Fruit fly (Drosophila melanogaster) whole organism, prepupa: Measurements from ENCODE around the gene CG32719.

Source experiments
- CG10669 ChIP-seq: fragments of 200-800 bp; sonication (Bioruptor generic); optimal IDR thresholded peaks from 3 replicates; lab custom pipeline; 2018; ENCODE audit warnings: missing biosample characterization, mild to moderate bottlenecking, missing genetic modification characterization, moderate library complexity
- CG11762 ChIP-seq: fragments of 200-800 bp; sonication (Bioruptor generic); optimal IDR thresholded peaks from 3 replicates; lab custom pipeline; 2016; ENCODE audit warnings: missing biosample characterization, missing genetic modification characterization; ENCODE audit not compliant: insufficient read depth
- CG11902 ChIP-seq: fragments of 200-800 bp; sonication (Bioruptor generic); optimal IDR thresholded peaks from 3 replicates; lab custom pipeline; 2016; ENCODE audit warnings: missing biosample characterization, missing genetic modification characterization
- CG16779 ChIP-seq: fragments of 200-800 bp; sonication (Bioruptor generic); optimal IDR thresholded peaks from 3 replicates; lab custom pipeline; 2017; ENCODE audit warnings: missing biosample characterization, mild to moderate bottlenecking, missing genetic modification characterization
- CG3032 ChIP-seq: fragments of 200-800 bp; optimal IDR thresholded peaks from 2 replicates; lab custom pipeline; 2019; ENCODE audit warnings: missing biosample characterization, mild to moderate bottlenecking, missing genetic modification characterization, moderate library complexity
- CG31627 ChIP-seq: fragments of 200-800 bp; sonication (Bioruptor generic); optimal IDR thresholded peaks from 3 replicates; lab custom pipeline; 2016; ENCODE audit warnings: missing biosample characterization, missing genetic modification characterization
- CG32006 ChIP-seq: fragments of 200-800 bp; sonication (Bioruptor generic); optimal IDR thresholded peaks from 3 replicates; lab custom pipeline; 2017; ENCODE audit warnings: missing biosample characterization, mild to moderate bottlenecking, missing genetic modification characterization
- CG3919 ChIP-seq: fragments of 200-800 bp; sonication (Bioruptor generic); optimal IDR thresholded peaks from 3 replicates; lab custom pipeline; 2016; ENCODE audit warnings: missing biosample characterization, missing genetic modification characterization
- CG4318 ChIP-seq: fragments of 200-800 bp; sonication (Bioruptor generic); optimal IDR thresholded peaks from 3 replicates; lab custom pipeline; 2017; ENCODE audit warnings: missing biosample characterization, mild to moderate bottlenecking, missing genetic modification characterization
- CG6163 ChIP-seq: fragments of 200-800 bp; sonication (Bioruptor generic); IDR thresholded peaks from 3 replicates; pipeline ENCODE4 v1.3.6; 2022; ENCODE audit warnings: missing biosample characterization, missing genetic modification characterization
- CG6276 ChIP-seq: fragments of 200-800 bp; sonication (Bioruptor generic); optimal IDR thresholded peaks from 2 replicates; lab custom pipeline; 2017; ENCODE audit warnings: missing biosample characterization, mild to moderate bottlenecking, missing genetic modification characterization
- CG6792 ChIP-seq: fragments of 200-800 bp; sonication (Bioruptor generic); optimal IDR thresholded peaks from 3 replicates; lab custom pipeline; 2016; ENCODE audit warnings: missing biosample characterization, missing genetic modification characterization
- CG6808 ChIP-seq: fragments of 200-800 bp; sonication (Bioruptor generic); optimal IDR thresholded peaks from 3 replicates; lab custom pipeline; 2017; ENCODE audit warnings: missing biosample characterization, missing genetic modification characterization, mild to moderate bottlenecking, moderate library complexity, missing genetic modification reagents
- CG6854 ChIP-seq: fragments of 200-800 bp; sonication (Bioruptor generic); optimal IDR thresholded peaks from 2 replicates; lab custom pipeline; 2017; ENCODE audit warnings: missing biosample characterization, mild to moderate bottlenecking, missing genetic modification characterization
- CG7368 ChIP-seq: fragments of 200-800 bp; sonication (Bioruptor generic); optimal IDR thresholded peaks from 3 replicates; lab custom pipeline; 2016; ENCODE audit warnings: missing biosample characterization, missing genetic modification characterization
- CG8632 ChIP-seq: fragments of 200-800 bp; sonication (Bioruptor generic); optimal IDR thresholded peaks from 3 replicates; lab custom pipeline; 2016; ENCODE audit warnings: missing biosample characterization, missing genetic modification characterization
- Eip78C ChIP-seq: fragments of 200-800 bp; sonication (Bioruptor generic); peaks from one replicate; lab custom pipeline; 2016; ENCODE audit warnings: missing biosample characterization, missing genetic modification characterization
- Eip93F ChIP-seq: fragments of 200-800 bp; sonication (Bioruptor generic); optimal IDR thresholded peaks from 2 replicates; lab custom pipeline; 2016; ENCODE audit warnings: missing biosample characterization, mild to moderate bottlenecking, missing genetic modification characterization
- Gug ChIP-seq: fragments of 200-800 bp; sonication (Bioruptor generic); IDR thresholded peaks from 2 replicates; pipeline ENCODE4 v1.3.6; 2022; ENCODE audit warnings: missing biosample characterization, missing genetic modification characterization
- Hr39 ChIP-seq: fragments of 200-800 bp; sonication (Bioruptor generic); optimal IDR thresholded peaks from 2 replicates; lab custom pipeline; 2016; ENCODE audit warnings: missing biosample characterization, missing genetic modification characterization
- Met ChIP-seq: fragments of 200-800 bp; sonication (Bioruptor generic); optimal IDR thresholded peaks from 3 replicates; lab custom pipeline; 2016; ENCODE audit warnings: missing biosample characterization, missing genetic modification characterization
- Smox ChIP-seq: fragments of 200-800 bp; sonication (Bioruptor generic); optimal IDR thresholded peaks from 3 replicates; lab custom pipeline; 2016; ENCODE audit warnings: missing biosample characterization, missing genetic modification characterization
- Sox102F ChIP-seq: fragments of 200-800 bp; sonication (Bioruptor generic); optimal IDR thresholded peaks from 2 replicates; lab custom pipeline; 2016; ENCODE audit warnings: missing biosample characterization, mild to moderate bottlenecking, missing genetic modification characterization
- acj6 ChIP-seq: fragments of 200-800 bp; sonication (Bioruptor generic); optimal IDR thresholded peaks from 3 replicates; lab custom pipeline; 2016; ENCODE audit warnings: missing biosample characterization, missing genetic modification characterization
- cyc ChIP-seq: fragments of 200-800 bp; sonication (Bioruptor generic); optimal IDR thresholded peaks from 3 replicates; lab custom pipeline; 2016; ENCODE audit warnings: missing biosample characterization, missing genetic modification characterization
- dsx ChIP-seq: fragments of 200-800 bp; optimal IDR thresholded peaks from 3 replicates; lab custom pipeline; 2019; ENCODE audit warnings: missing biosample characterization, mild to moderate bottlenecking, missing genetic modification characterization, moderate library complexity; ENCODE audit not compliant: poor library complexity, severe bottlenecking
- eg ChIP-seq: fragments of 200-800 bp; sonication (Bioruptor generic); IDR thresholded peaks from 3 replicates; pipeline ENCODE4 v1.3.6; 2022; ENCODE audit warnings: missing biosample characterization, missing genetic modification characterization
- esn ChIP-seq: fragments of 200-800 bp; sonication (Bioruptor generic); optimal IDR thresholded peaks from 2 replicates; lab custom pipeline; 2016; ENCODE audit warnings: missing biosample characterization, mild to moderate bottlenecking, missing genetic modification characterization, moderate library complexity
- fd59A ChIP-seq: fragments of 200-800 bp; sonication (Bioruptor generic); optimal IDR thresholded peaks from 2 replicates; lab custom pipeline; 2017; ENCODE audit warnings: missing biosample characterization, mild to moderate bottlenecking, missing genetic modification characterization, missing genetic modification reagents
- fd85E ChIP-seq: fragments of 200-800 bp; sonication (Bioruptor generic); optimal IDR thresholded peaks from 3 replicates; lab custom pipeline; 2016; ENCODE audit warnings: missing biosample characterization, missing genetic modification characterization
- fkh ChIP-seq: fragments of 200-800 bp; sonication (Bioruptor generic); optimal IDR thresholded peaks from 3 replicates; lab custom pipeline; 2017; ENCODE audit warnings: missing biosample characterization, mild to moderate bottlenecking, missing genetic modification characterization, moderate library complexity
- lz ChIP-seq: fragments of 200-800 bp; sonication (Bioruptor generic); optimal IDR thresholded peaks from 3 replicates; lab custom pipeline; 2016; ENCODE audit warnings: missing biosample characterization, missing genetic modification characterization
- salr ChIP-seq, 2 experiments: fragments of 200-800 bp; sonication (Bioruptor generic); optimal IDR thresholded peaks; 3 replicates each; lab custom pipeline; 2016 to 2018; ENCODE audit warnings: missing biosample characterization in 2 of 2, missing genetic modification characterization in 2 of 2, mild to moderate bottlenecking in 1 of 2
- spab ChIP-seq: fragments of 200-800 bp; sonication (Bioruptor generic); optimal IDR thresholded peaks from 2 replicates; lab custom pipeline; 2017; ENCODE audit warnings: missing biosample characterization, mild to moderate bottlenecking, missing genetic modification characterization, missing genetic modification reagents
- svp ChIP-seq: fragments of 200-800 bp; sonication (Bioruptor generic); peaks from one replicate; lab custom pipeline; 2016; ENCODE audit warnings: missing biosample characterization, missing genetic modification characterization
- topi ChIP-seq: fragments of 200-800 bp; sonication (Bioruptor generic); optimal IDR thresholded peaks from 3 replicates; lab custom pipeline; 2016; ENCODE audit warnings: missing biosample characterization, missing genetic modification characterization

Gene CG32719

DNA sequence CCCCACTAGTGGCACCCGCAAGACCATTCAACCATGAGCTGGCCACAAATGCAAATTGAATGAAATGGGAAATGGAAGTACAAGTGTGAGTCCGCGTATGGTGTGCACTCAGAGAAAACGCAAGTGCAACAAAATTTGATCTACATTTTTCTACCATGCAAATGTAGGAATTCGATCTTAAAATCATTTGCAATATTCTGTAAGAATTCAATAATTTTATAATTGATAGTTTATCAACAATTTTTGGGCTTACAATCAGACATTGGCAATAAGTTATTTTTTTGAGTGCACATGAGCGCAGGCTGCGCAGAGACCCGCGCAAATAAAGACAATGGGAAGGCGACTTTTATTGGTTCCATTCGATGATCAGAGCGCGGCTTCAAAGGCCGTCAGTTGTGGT lies 23.4 kb upstream of the CG32719 start (continued):
- peak; percentile 57 for TF ChIP-seq Met (GFP tag; lab: Kevin White, UChicago)
- peak; percentile 38 for TF ChIP-seq CG11902
- TF ChIP-seq salr (GFP tag; optimal IDR thresholded peaks at IDR 0.05; lab: Kevin White, UChicago): peak in 1 of 2 experiments; percentile 32
- peak; percentile 44 for TF ChIP-seq acj6 (GFP tag; lab: Kevin White, UChicago)
- TF ChIP-seq CG6276 (GFP tag; lab: Kevin White, UChicago): peak; percentile 15
- peak; percentile 27 for TF ChIP-seq lz (GFP tag; lab: Kevin White, UChicago)
- no peak for TF ChIP-seq CG16779 (tag; lab: Kevin White, UChicago)

DNA sequence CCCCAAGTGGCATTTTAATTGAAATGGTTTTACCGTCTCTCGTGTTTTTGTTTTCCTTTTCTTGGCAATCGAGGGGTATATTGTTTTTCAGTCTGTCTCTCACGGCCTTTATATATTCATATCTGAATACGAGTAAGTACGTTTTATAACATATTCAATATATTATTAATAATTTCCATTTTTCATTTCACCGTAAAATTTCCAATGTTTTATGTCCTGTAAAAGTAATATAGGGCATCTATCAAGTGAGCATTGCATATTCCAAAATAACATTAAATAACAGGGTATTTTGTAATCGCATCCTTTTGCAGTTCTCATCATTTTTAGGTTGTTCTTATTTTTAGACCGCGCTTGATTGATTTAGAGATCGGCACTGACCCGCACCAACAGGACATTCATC lies 21.9 kb upstream of the CG32719 start:
- TF ChIP-seq esn (GFP tag; lab: Kevin White, UChicago) (no peak), topi (GFP tag; lab: Kevin White, UChicago) (no peak), fkh (GFP tag; lab: Kevin White, UChicago) (no peak), CG6163 (no peak), dsx (GFP tag; lab: Kevin White, UChicago) (no peak), lz (GFP tag; lab: Kevin White, UChicago) (no peak), Met (GFP tag; lab: Kevin White, UChicago) (no peak), CG8632 (no peak), CG6792 (GFP tag; lab: Kevin White, UChicago) (no peak), Gug (GFP tag; lab: Robert Waterston, UW) (no peak), Smox (no peak), eg (GFP tag; lab: Robert Waterston, UW) (no peak), CG3919 (GFP tag; lab: Kevin White, UChicago) (no peak), CG6808 (GFP tag; lab: Kevin White, UChicago) (no peak), spab (GFP tag; lab: Kevin White, UChicago) (no peak), svp (no peak), Eip93F (GFP tag; lab: Kevin White, UChicago) (no peak)

dm6 chrX:7568320-7568719 lies 20.5 kb upstream of the CG32719 start:
- TF ChIP-seq CG32006 (no peak), fd85E (GFP tag; lab: Kevin White, UChicago) (no peak), svp (peak; percentile 3), CG3032 (tag; lab: Kevin White, UChicago) (no peak), CG11762 (GFP tag; lab: Kevin White, UChicago) (no peak), CG16779 (tag; lab: Kevin White, UChicago) (no peak), CG4318 (GFP tag; lab: Kevin White, UChicago) (no peak)

DNA sequence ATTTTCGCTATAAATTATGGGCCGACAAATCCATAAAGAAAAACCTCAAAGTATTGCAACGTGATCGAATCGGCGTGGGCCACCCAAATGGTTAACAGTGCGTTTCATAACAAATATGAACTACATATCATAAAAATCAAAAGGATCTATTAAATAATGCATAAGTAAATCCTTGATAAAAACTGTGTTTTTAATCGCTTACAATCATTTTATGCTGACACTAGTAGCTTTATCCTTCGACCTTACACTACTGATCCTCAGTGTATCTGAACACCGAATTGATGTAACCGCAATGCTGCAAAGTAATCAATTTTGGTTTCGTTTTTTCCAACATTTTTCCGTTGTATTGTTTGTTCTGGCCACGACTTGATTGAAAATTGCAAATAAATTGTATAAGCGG lies 14.8 kb upstream of the CG32719 start:
- TF ChIP-seq CG31627 (GFP tag; lab: Kevin White, UChicago) (peak; percentile 11), fd59A (GFP tag; lab: Kevin White, UChicago) (no peak), CG6854 (no peak), cyc (GFP tag; lab: Kevin White, UChicago) (peak; percentile 5), CG6163 (peak; percentile 33; the same call in 1 of the 3 replicates), CG7368 (GFP tag; lab: Kevin White, UChicago) (no peak), CG10669 (GFP tag; lab: Kevin White, UChicago) (no peak), CG11762 (GFP tag; lab: Kevin White, UChicago) (no peak), svp (peak; percentile 73), lz (GFP tag; lab: Kevin White, UChicago) (peak; percentile 12), eg (GFP tag; lab: Robert Waterston, UW) (0 out of 3 replicates have a peak, but pooled peaks have one; percentile 9), esn (GFP tag; lab: Kevin White, UChicago) (peak; percentile 12), Eip93F (GFP tag; lab: Kevin White, UChicago) (no peak), Gug (GFP tag; lab: Robert Waterston, UW) (no peak), spab (GFP tag; lab: Kevin White, UChicago) (no peak), Eip78C (GFP tag; lab: Kevin White, UChicago) (peak; percentile 42), fd85E (GFP tag; lab: Kevin White, UChicago) (no peak), dsx (GFP tag; lab: Kevin White, UChicago) (no peak), Sox102F (GFP tag; lab: Kevin White, UChicago) (peak; percentile 30), Hr39 (GFP tag; lab: Kevin White, UChicago) (peak; percentile 31), salr (GFP tag; optimal IDR thresholded peaks at IDR 0.05; lab: Kevin White, UChicago) (no peak), Met (GFP tag; lab: Kevin White, UChicago) (peak; percentile 22)
